Worm (Caenorhabditis elegans) whole organism, young adult: Measurements from ENCODE around the gene tag-151.

Experiments
- B0336.3 ChIP-seq: fragments of 200-800 bp; sonication (Bioruptor generic); IDR thresholded peaks from 2 replicates; pipeline ENCODE4 v1.3.6; 2022; ENCODE audit warnings: missing genetic modification characterization, missing compliant biosample characterization
- F33H1.4 ChIP-seq: fragments of 200-800 bp; sonication (Bioruptor generic); IDR thresholded peaks from 2 replicates; pipeline ENCODE4 v1.3.6; 2022; ENCODE audit warnings: missing genetic modification reagents, missing genetic modification characterization, missing compliant biosample characterization
- F55B11.4 ChIP-seq: sonication (generic microtip); optimal IDR thresholded peaks from 2 replicates; lab custom pipeline; 2016; ENCODE audit warnings: missing compliant biosample characterization, missing genetic modification characterization, borderline replicate concordance; ENCODE audit not compliant: insufficient read depth
- F57A8.1 ChIP-seq: fragments of 200-800 bp; sonication (Bioruptor generic); optimal IDR thresholded peaks from 2 replicates; lab custom pipeline; 2018; ENCODE audit warnings: mild to moderate bottlenecking, missing genetic modification characterization, moderate library complexity, missing compliant biosample characterization
- F57C9.4 ChIP-seq: sonication (generic microtip); optimal IDR thresholded peaks from 2 replicates; lab custom pipeline; 2017; ENCODE audit warnings: mild to moderate bottlenecking, missing genetic modification characterization, missing compliant biosample characterization
- K12H6.12 ChIP-seq: fragments of 200-800 bp; sonication (Bioruptor generic); optimal IDR thresholded peaks from 2 replicates; lab custom pipeline; 2018; ENCODE audit warnings: mild to moderate bottlenecking, missing genetic modification characterization, missing compliant biosample characterization
- Y53G8AR.9 ChIP-seq: fragments of 200-800 bp; sonication (Bioruptor generic); conservative IDR thresholded peaks from 2 replicates; pipeline ENCODE4 v1.3.6; 2022; ENCODE audit warnings: missing genetic modification reagents, missing genetic modification characterization, missing compliant biosample characterization
- Y56A3A.18 ChIP-seq: fragments of 200-800 bp; sonication (Bioruptor generic); IDR thresholded peaks from 2 replicates; pipeline ENCODE4 v1.3.6; 2022; ENCODE audit warnings: missing genetic modification reagents, missing genetic modification characterization, missing compliant biosample characterization
- Y67H2A.10 ChIP-seq: fragments of 200-800 bp; sonication (Bioruptor generic); conservative IDR thresholded peaks from 2 replicates; pipeline ENCODE4 v1.3.6; 2022; ENCODE audit warnings: missing genetic modification reagents, missing genetic modification characterization, missing compliant biosample characterization
- Y79H2A.3 ChIP-seq: fragments of 200-800 bp; sonication (Bioruptor generic); conservative IDR thresholded peaks from 2 replicates; pipeline ENCODE4 v1.3.6; 2022; ENCODE audit warnings: missing genetic modification reagents, missing genetic modification characterization, missing compliant biosample characterization
- ZK185.1 ChIP-seq: sonication (generic microtip); optimal IDR thresholded peaks from 2 replicates; lab custom pipeline; 2016; ENCODE audit warnings: mild to moderate bottlenecking, missing genetic modification characterization, missing compliant biosample characterization; ENCODE audit not compliant: poor library complexity, severe bottlenecking
- ama-1 ChIP-seq, 3 experiments: fragments of 150-350 bp in 1 of 3; sonication (generic microtip) in 2 of 3; optimal IDR thresholded peaks; 2 replicates each; lab custom pipeline; 2014 to 2018; ENCODE audit warnings: missing biosample characterization in 2 of 3, missing genetic modification characterization in 2 of 3, missing genetic modification reagents in 2 of 3
- attf-3 ChIP-seq: fragments of 200-800 bp; sonication (Bioruptor generic); conservative IDR thresholded peaks from 2 replicates; pipeline ENCODE4 v1.3.6; 2022; ENCODE audit warnings: missing genetic modification reagents, missing genetic modification characterization, missing compliant biosample characterization
- attf-5 ChIP-seq: fragments of 200-800 bp; sonication (Bioruptor generic); optimal IDR thresholded peaks from 2 replicates; lab custom pipeline; 2018; ENCODE audit warnings: mild to moderate bottlenecking, missing genetic modification characterization, missing compliant biosample characterization
- bed-1 ChIP-seq: fragments of 200-800 bp; sonication (Bioruptor generic); IDR thresholded peaks from 2 replicates; pipeline ENCODE4 v1.3.6; 2022; ENCODE audit warnings: missing genetic modification reagents, missing genetic modification characterization, missing compliant biosample characterization
- ceh-79 ChIP-seq: sonication (generic microtip); optimal IDR thresholded peaks from 2 replicates; lab custom pipeline; 2017; ENCODE audit warnings: mild to moderate bottlenecking, missing genetic modification characterization, missing compliant biosample characterization
- dpl-1 ChIP-seq: fragments of 150-350 bp; optimal IDR thresholded peaks from 2 replicates; lab custom pipeline; 2014; ENCODE audit warnings: missing biosample characterization, missing genetic modification reagents, missing genetic modification characterization
- efl-1 ChIP-seq: fragments of 150-350 bp; optimal IDR thresholded peaks from 2 replicates; lab custom pipeline; 2014; ENCODE audit warnings: missing biosample characterization, missing genetic modification reagents, missing genetic modification characterization
- egrh-3 ChIP-seq: fragments of 200-800 bp; sonication (Bioruptor generic); IDR thresholded peaks from 2 replicates; pipeline ENCODE4 v1.3.6; 2022; ENCODE audit warnings: missing genetic modification reagents, missing genetic modification characterization, missing compliant biosample characterization
- ets-4 ChIP-seq: fragments of 200-800 bp; sonication (Bioruptor generic); optimal IDR thresholded peaks from 2 replicates; lab custom pipeline; 2018; ENCODE audit warnings: mild to moderate bottlenecking, missing genetic modification characterization, missing compliant biosample characterization
- hmg-1.2 ChIP-seq: fragments of 200-800 bp; sonication (Bioruptor generic); IDR thresholded peaks from 2 replicates; pipeline ENCODE4 v1.3.6; 2022; ENCODE audit warnings: missing genetic modification reagents, missing genetic modification characterization, missing compliant biosample characterization
- hsf-1 ChIP-seq: fragments of 200-800 bp; sonication (Bioruptor generic); IDR thresholded peaks from 2 replicates; pipeline ENCODE4 v1.3.6; 2022; ENCODE audit warnings: missing genetic modification reagents, missing genetic modification characterization, missing compliant biosample characterization
- let-607 ChIP-seq, 2 experiments: fragments of 200-800 bp in 1 of 2; sonication (Bioruptor generic) in 1 of 2; sonication (generic microtip) in 1 of 2; optimal IDR thresholded peaks; 2 replicates each; lab custom pipeline; 2016 to 2018; ENCODE audit warnings: mild to moderate bottlenecking in 2 of 2, missing compliant biosample characterization in 2 of 2, missing genetic modification characterization in 2 of 2, moderate library complexity in 2 of 2, missing genotype in 1 of 2
- lin-35 ChIP-seq, 3 experiments: fragments of 150-350 bp in 2 of 3; sonication (generic microtip) in 1 of 3; optimal IDR thresholded peaks; 2 replicates each; lab custom pipeline; 2014 to 2018; ENCODE audit warnings: missing biosample characterization in 3 of 3, missing genetic modification characterization in 3 of 3, missing genetic modification reagents in 3 of 3
- lin-40 ChIP-seq: sonication (generic microtip); optimal IDR thresholded peaks from 2 replicates; lab custom pipeline; 2016; ENCODE audit warnings: missing genetic modification characterization, mild to moderate bottlenecking, missing compliant biosample characterization, missing genotype, missing genetic modification reagents
- madf-10 ChIP-seq: sonication (generic microtip); optimal IDR thresholded peaks from 2 replicates; lab custom pipeline; 2016; ENCODE audit warnings: mild to moderate bottlenecking, missing genetic modification characterization, missing compliant biosample characterization
- madf-6 ChIP-seq: fragments of 200-800 bp; sonication (Bioruptor generic); IDR thresholded peaks from 2 replicates; pipeline ENCODE4 v1.3.6; 2022; ENCODE audit warnings: missing genetic modification reagents, missing genetic modification characterization, missing compliant biosample characterization
- madf-8 ChIP-seq: fragments of 200-800 bp; sonication (Bioruptor generic); conservative IDR thresholded peaks from 2 replicates; pipeline ENCODE4 v1.3.6; 2022; ENCODE audit warnings: missing genetic modification reagents, missing genetic modification characterization, missing compliant biosample characterization
- nfya-2 ChIP-seq: fragments of 200-800 bp; sonication (Bioruptor generic); IDR thresholded peaks from 2 replicates; pipeline ENCODE4 v1.3.6; 2022; ENCODE audit warnings: missing genetic modification reagents, missing genetic modification characterization, missing compliant biosample characterization
- nhr-179 ChIP-seq: sonication (generic microtip); optimal IDR thresholded peaks from 2 replicates; lab custom pipeline; 2016; ENCODE audit warnings: mild to moderate bottlenecking, missing genetic modification characterization, missing compliant biosample characterization
- nhr-80 ChIP-seq: sonication (generic microtip); optimal IDR thresholded peaks from 2 replicates; lab custom pipeline; 2016; ENCODE audit warnings: missing genetic modification characterization, missing compliant biosample characterization
- pha-4 ChIP-seq: fragments of 150-350 bp; sonication (generic microtip); optimal IDR thresholded peaks from 2 replicates; lab custom pipeline; 2014; ENCODE audit warnings: missing biosample characterization, missing genetic modification reagents, missing genetic modification characterization
- rec-8 ChIP-seq, 2 experiments: sonication (generic microtip); optimal IDR thresholded peaks; 2 replicates each; lab custom pipeline; 2016; ENCODE audit warnings: mild to moderate bottlenecking in 2 of 2, missing genetic modification characterization in 2 of 2, missing genetic modification reagents in 2 of 2, missing genotype in 2 of 2, missing biosample characterization in 1 of 2, missing compliant biosample characterization in 1 of 2, moderate library complexity in 1 of 2
- sdz-38 ChIP-seq: sonication (generic microtip); optimal IDR thresholded peaks from 2 replicates; lab custom pipeline; 2016; ENCODE audit warnings: missing genotype, missing genetic modification characterization, missing compliant biosample characterization
- sea-2 ChIP-seq: fragments of 200-800 bp; sonication (Bioruptor generic); IDR thresholded peaks from 2 replicates; pipeline ENCODE4 v1.3.6; 2022; ENCODE audit warnings: missing genetic modification characterization, missing compliant biosample characterization
- tbp1 ChIP-seq: fragments of 200-800 bp; sonication (Bioruptor generic); optimal IDR thresholded peaks from 2 replicates; lab custom pipeline; 2018; ENCODE audit warnings: mild to moderate bottlenecking, missing genetic modification characterization, missing compliant biosample characterization
- tlf-1 ChIP-seq: fragments of 200-800 bp; sonication (Bioruptor generic); optimal IDR thresholded peaks from 2 replicates; lab custom pipeline; 2018; ENCODE audit warnings: mild to moderate bottlenecking, missing genetic modification characterization, missing compliant biosample characterization
- unc-130 ChIP-seq: sonication (generic microtip); optimal IDR thresholded peaks from 2 replicates; lab custom pipeline; 2016; ENCODE audit warnings: missing genetic modification reagents, missing genetic modification characterization, missing compliant biosample characterization
- ztf-22 ChIP-seq: fragments of 200-800 bp; sonication (Bioruptor generic); optimal IDR thresholded peaks from 2 replicates; lab custom pipeline; 2018; ENCODE audit warnings: mild to moderate bottlenecking, missing genetic modification characterization, moderate library complexity, missing compliant biosample characterization

Gene tag-151

DNA sequence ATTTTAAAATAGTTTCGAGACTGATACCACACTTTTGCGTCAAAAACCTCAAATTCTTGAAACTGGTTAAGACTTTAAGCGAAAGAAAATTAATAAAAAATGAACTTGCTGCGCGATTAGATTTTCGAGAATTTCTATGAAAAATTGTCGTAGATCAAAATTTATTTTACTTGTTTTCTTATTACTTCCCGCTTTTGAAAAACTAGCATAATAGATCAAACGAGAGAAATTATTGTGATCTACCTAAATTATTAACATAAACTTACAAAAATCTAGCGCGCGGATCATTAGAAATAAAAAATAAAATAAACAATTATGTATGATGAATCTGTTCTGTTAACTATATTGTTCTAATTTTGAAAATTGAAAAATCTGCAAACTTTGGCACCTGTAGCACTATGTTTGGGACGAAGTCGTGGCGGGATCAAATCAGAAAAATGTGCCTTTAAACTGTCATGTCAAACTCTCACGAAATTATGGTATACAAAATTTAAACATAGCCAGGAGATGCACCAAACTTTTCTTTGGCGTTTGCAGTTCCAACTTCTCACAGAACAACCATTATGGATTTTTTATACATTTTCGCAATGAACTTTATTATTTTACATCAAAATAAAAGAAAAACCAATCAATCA, 16.8 kb downstream of the tag-151 start:
- TF ChIP-seq efl-1 (GFP tag; lab: Kevin White, UChicago) (peak; percentile 76), ama-1 (optimal IDR thresholded peaks at IDR 0.05; lab: Kevin White, UChicago) (peak; percentile 18), ama-1 (GFP tag; optimal IDR thresholded peaks at IDR 0.05; lab: Kevin White, UChicago) (no peak), madf-6 (GFP tag; lab: Robert Waterston, UW) (peak; percentile 86; the same call in 1 of the 2 replicates), bed-1 (GFP tag; lab: Robert Waterston, UW) (no peak), unc-130 (GFP tag; lab: Kevin White, UChicago) (peak; percentile 3), dpl-1 (GFP tag; lab: Kevin White, UChicago) (peak; percentile 33), lin-35 (GFP tag; optimal IDR thresholded peaks at IDR 0.05; lab: Kevin White, UChicago) (peak in 1 of 3 experiments; percentile 12), ceh-79 (tag; lab: Kevin White, UChicago) (no peak)

DNA sequence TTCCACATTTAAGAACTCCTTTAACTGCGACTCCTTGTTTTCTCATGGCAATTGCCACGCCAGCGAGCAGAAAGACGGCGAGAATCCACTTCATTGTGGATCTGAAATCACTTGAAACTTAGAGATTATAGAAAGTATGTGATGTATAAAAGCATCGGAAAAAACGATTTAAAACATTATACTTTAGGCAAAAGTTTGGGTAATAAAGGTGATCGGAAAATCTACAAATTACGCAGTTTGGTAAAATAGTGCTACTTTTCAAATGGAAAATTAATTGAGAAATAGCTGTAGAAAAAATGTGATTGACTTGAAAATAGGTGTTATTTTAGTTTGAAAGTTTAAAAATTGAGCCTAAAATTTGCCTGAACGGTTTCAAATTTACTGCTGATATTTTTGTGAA, 17.7 kb downstream of the tag-151 start, which contains the start of gene ttr-41:
TSS of gene ttr-41 (minus strand) at position 101 of the 400 bp plus-strand sequence.
- no peak for TF ChIP-seq Y67H2A.10 (GFP tag; lab: Robert Waterston, UW)
- no peak for TF ChIP-seq Y56A3A.18 (GFP tag; lab: Robert Waterston, UW)

DNA sequence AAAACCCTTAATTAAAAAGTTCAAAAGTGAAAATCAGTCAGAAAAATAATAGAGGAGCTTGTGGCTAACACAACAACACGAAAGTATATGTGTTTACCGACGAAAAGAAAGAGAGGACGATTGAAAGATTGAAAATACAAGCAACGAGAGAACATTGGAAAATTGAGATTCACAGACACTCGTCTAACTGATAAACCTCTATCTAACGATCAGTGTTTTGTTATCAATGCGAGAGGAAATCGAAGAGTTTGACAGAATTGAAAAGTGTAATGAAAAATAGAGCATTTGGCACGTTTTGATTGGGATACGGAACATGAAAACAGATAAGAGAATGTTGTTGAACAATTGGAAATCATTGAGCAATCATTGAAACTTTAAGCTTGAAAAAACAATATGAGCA, 18.6 kb downstream of the tag-151 start:
- TF ChIP-seq F33H1.4 (GFP tag; lab: Robert Waterston, UW) (no peak), egrh-3 (no peak), let-607 (tag; optimal IDR thresholded peaks at IDR 0.05; lab: Kevin White, UChicago) (peak in 1 of 2 experiments; percentile 54), hmg-1.2 (GFP tag; lab: Robert Waterston, UW) (peak; percentile 53; the same call in 1 of the 2 replicates), ZK185.1 (tag; lab: Kevin White, UChicago) (no peak), ztf-22 (GFP tag; lab: Kevin White, UChicago) (no peak), nfya-2 (GFP tag; lab: Robert Waterston, UW) (no peak), attf-5 (GFP tag; lab: Kevin White, UChicago) (peak; percentile 17), tbp1 (GFP tag; lab: Kevin White, UChicago) (peak; percentile 19), lin-40 (tag; lab: Kevin White, UChicago) (peak; percentile 27), tlf-1 (GFP tag; lab: Kevin White, UChicago) (peak; percentile 8), F57C9.4 (tag; lab: Kevin White, UChicago) (no peak), F57A8.1 (GFP tag; lab: Kevin White, UChicago) (no peak), ama-1 (optimal IDR thresholded peaks at IDR 0.05; lab: Kevin White, UChicago) (no peak), ama-1 (GFP tag; optimal IDR thresholded peaks at IDR 0.05; lab: Kevin White, UChicago) (no peak), ets-4 (GFP tag; lab: Kevin White, UChicago) (peak; percentile 50), Y79H2A.3 (GFP tag; lab: Robert Waterston, UW) (no peak), nhr-80 (peak; percentile 94), madf-8 (no peak), pha-4 (peak; percentile 40), sdz-38 (tag; lab: Kevin White, UChicago) (no peak)

DNA sequence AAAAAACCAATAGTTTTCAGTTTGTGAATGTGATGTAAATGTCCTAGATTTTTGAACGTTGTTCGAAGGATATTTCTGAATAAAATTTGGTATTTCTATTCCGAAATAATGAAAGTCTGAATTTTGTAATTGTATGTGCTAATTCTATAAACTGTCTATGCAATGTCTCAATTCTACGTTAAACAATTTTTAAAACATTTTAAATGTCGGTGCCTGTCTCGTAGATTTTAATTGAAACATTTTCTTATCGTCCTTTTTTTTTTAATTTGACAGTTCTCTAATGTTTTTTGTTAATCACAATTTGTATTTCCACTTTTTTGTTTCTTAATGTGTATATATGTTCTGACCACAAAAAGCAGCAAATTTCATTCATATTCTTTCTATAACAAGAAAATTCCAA, 19.7 kb downstream of the tag-151 start, which contains the start of gene F41C3.7:
TSS of gene F41C3.7 (plus strand) at position 301 of the 400 bp plus-strand sequence.
- TF ChIP-seq rec-8 (tag; optimal IDR thresholded peaks at IDR 0.05; lab: Kevin White, UChicago) (no peak), nhr-179 (tag; lab: Kevin White, UChicago) (no peak), attf-5 (GFP tag; lab: Kevin White, UChicago) (no peak), Y53G8AR.9 (GFP tag; lab: Robert Waterston, UW) (no peak), hsf-1 (GFP tag; lab: Robert Waterston, UW) (no peak), madf-6 (GFP tag; lab: Robert Waterston, UW) (no peak), B0336.3 (GFP tag; lab: Robert Waterston, UW) (no peak), F55B11.4 (tag; lab: Kevin White, UChicago) (no peak), K12H6.12 (tag; lab: Kevin White, UChicago) (no peak), madf-10 (no peak), attf-3 (GFP tag; lab: Robert Waterston, UW) (no peak), nfya-2 (GFP tag; lab: Robert Waterston, UW) (no peak), sea-2 (GFP tag; lab: Robert Waterston, UW) (no peak)
